Fruit fly (Drosophila melanogaster): ENCODE data around the gene CG42591.

- TF ChIP-seq Crg-1 (GFP tag; optimal IDR thresholded peaks at IDR 0.05) (no peak), CG1620 (GFP tag; optimal IDR thresholded peaks at IDR 0.05) (no peak), cic (GFP tag; optimal IDR thresholded peaks at IDR 0.05) (no peak), cnc (optimal IDR thresholded peaks at IDR 0.05) (no peak), toe (GFP tag; optimal IDR thresholded peaks at IDR 0.05) (no peak), Mnt (GFP tag; optimal IDR thresholded peaks at IDR 0.05) (no peak), pad (GFP tag; optimal IDR thresholded peaks at IDR 0.05) (no peak), bab1 (GFP tag; optimal IDR thresholded peaks at IDR 0.05) (no peak)
Observed at dm6 chr3L:8079598-8079997, 9.8 kb upstream of the CG42591 start.

All from whole organism, adult.